Fruit fly (Drosophila melanogaster) whole organism, adult: ENCODE results near the gene tgo.
A peak's percentile ranks its signal among the peaks of the same experiment; 100 is the strongest.

Source experiments
- CG12768 ChIP-seq: fragments of 200-800 bp; sonication (Bioruptor generic); optimal IDR thresholded peaks from 2 replicates; lab custom pipeline; 2017; ENCODE audit warnings: missing biosample characterization, missing genetic modification characterization, mild to moderate bottlenecking, moderate library complexity, missing genetic modification reagents
- CG14711 ChIP-seq: fragments of 200-800 bp; sonication (Bioruptor generic); optimal IDR thresholded peaks from 2 replicates; lab custom pipeline; 2018; ENCODE audit warnings: missing biosample characterization, mild to moderate bottlenecking, missing genetic modification characterization, moderate library complexity
- CG7101 ChIP-seq: fragments of 200-800 bp; sonication (Bioruptor generic); optimal IDR thresholded peaks from 2 replicates; lab custom pipeline; 2018; ENCODE audit warnings: missing biosample characterization, mild to moderate bottlenecking, missing genetic modification characterization, moderate library complexity
- Crg-1 ChIP-seq: fragments of 200-800 bp; sonication (Bioruptor generic); optimal IDR thresholded peaks from 2 replicates; lab custom pipeline; 2016; ENCODE audit warnings: missing biosample characterization, missing genetic modification characterization
- Hr96 ChIP-seq: fragments of 200-800 bp; sonication (Bioruptor generic); optimal IDR thresholded peaks from 2 replicates; lab custom pipeline; 2016; ENCODE audit warnings: missing biosample characterization, missing genetic modification characterization
- cic ChIP-seq: fragments of 200-800 bp; sonication (Bioruptor generic); optimal IDR thresholded peaks from 2 replicates; lab custom pipeline; 2017; ENCODE audit warnings: missing biosample characterization, mild to moderate bottlenecking, missing genetic modification characterization, moderate library complexity
- cnc ChIP-seq, 2 experiments: fragments of >200 bp; optimal IDR thresholded peaks; 2 replicates each; lab custom pipeline; 2017
- kay ChIP-seq: fragments of 200-800 bp; sonication (Bioruptor generic); peaks from one replicate; lab custom pipeline; 2016; ENCODE audit warnings: missing biosample characterization, missing genetic modification characterization, borderline replicate concordance
- ovo ChIP-seq: fragments of 200-800 bp; sonication (Bioruptor generic); optimal IDR thresholded peaks from 2 replicates; lab custom pipeline; 2016; ENCODE audit warnings: missing biosample characterization, missing genetic modification characterization
- toe ChIP-seq: fragments of 200-800 bp; sonication (Bioruptor generic); optimal IDR thresholded peaks from 2 replicates; lab custom pipeline; 2016; ENCODE audit warnings: missing biosample characterization, missing genetic modification characterization

DNA sequence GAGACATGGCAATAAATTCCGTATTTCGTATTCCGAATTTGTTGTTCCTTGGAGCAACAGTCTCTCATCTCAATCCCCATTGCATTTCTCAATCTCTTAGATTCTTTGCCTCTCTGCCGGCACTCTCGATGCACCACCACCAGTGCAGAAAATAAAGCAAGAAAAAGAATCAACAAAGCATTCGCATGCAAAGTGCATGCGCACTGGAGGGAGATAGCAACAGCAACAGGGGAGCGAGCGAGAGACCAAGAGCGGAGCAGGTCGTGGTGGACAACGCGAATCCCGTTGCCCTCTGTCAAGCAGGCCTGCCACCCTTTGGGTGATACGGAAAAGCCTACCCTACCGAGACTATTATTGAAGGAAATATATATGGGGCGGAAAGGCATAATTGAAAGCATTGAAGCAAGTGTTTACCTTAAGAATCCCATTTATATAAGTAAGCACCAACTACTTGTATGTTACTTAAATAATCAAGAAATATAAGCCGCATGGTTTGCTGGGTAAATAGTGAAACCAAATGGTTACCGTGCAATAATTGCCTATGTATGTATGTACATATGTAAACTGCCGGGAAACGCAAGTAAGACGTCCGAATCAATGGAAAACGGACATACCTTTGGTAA is 36.7 kb upstream of the tgo start:
- TF ChIP-seq cnc (optimal IDR thresholded peaks at IDR 0.05; lab: Kevin White, UChicago) (no peak), ovo (GFP tag; lab: Kevin White, UChicago) (peak; percentile 40), CG7101 (no peak), CG14711 (no peak), CG12768 (no peak), cic (no peak), toe (GFP tag; lab: Kevin White, UChicago) (no peak), Crg-1 (no peak), kay (GFP tag; lab: Kevin White, UChicago) (peak; percentile 83), Hr96 (GFP tag; lab: Kevin White, UChicago) (peak; percentile 50)
